Fruit fly (Drosophila melanogaster): ENCODE measurements around the gene CG14892.

- no peak for TF ChIP-seq CG10348 (GFP tag; IDR thresholded peaks at IDR 0.05)
- TF ChIP-seq CG9948 (tag; optimal IDR thresholded peaks at IDR 0.05), result no peak
These were observed 48.5 kb upstream of the CG14892 start for dm6 chr3R:16545705-16546104.
